Fruit fly (Drosophila melanogaster): ENCODE measurements around the gene CG33635.

The CG33635 gene

DNA sequence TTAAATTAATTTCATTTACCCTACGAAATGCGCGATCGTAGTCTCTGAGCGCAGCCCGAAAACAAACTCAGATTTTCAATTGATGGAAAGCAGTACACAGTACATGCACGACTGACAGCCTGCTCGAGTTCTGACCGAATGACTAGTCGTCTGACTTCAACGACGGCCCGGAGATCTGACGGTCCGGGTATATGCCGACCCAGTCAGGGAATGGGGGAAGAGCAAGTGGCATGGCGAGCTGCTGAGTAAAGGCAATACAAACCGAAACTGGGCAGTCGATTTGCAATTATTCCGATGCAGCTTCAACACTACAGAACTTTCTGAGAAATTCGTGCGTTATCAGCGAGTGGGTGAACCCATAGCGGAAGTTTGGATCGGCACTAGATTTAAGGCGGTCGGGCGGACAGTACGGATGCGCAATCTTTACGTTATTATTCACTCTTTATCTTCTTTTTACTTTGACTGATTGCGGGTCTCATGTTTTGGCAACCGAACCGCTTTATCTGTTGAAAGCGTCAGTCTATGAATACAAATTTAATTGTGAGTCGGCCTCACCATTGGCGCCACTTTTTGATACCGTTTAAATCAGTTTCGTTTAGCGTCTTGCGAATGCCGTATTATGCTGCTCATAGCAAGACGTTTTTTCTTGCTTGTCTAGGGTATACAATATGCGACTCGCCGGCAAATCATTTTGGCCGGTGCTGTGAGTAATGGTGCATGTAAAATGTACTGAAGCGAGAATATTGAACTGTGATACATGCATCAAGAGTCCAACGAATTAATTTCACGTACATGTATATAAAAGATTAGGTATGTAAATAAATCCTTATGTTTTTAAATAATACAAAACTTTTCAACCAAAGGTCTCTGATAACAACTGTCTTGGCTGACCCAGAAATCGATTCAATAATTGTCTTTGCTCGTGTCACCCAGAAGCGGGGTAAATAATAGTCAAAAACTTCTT lies 37.7 kb downstream of the CG33635 start:
- no peak for TF ChIP-seq EcR (GFP tag; optimal IDR thresholded peaks at IDR 0.05)
- no peak for TF ChIP-seq CG13204 (GFP tag; optimal IDR thresholded peaks at IDR 0.05)
- no peak for TF ChIP-seq CG10348 (GFP tag; IDR thresholded peaks at IDR 0.05)
- peak; percentile 56 for TF ChIP-seq Pif1A (GFP tag; optimal IDR thresholded peaks at IDR 0.05)
- peak; percentile 26 for TF ChIP-seq CG17806 (tag; optimal IDR thresholded peaks at IDR 0.05)
- peak; percentile 49 for TF ChIP-seq CG8301 (tag; optimal IDR thresholded peaks at IDR 0.05)
- no peak for TF ChIP-seq D1 (tag; optimal IDR thresholded peaks at IDR 0.05)
- peak; percentile 28 for TF ChIP-seq CG14655 (GFP tag; optimal IDR thresholded peaks at IDR 0.05)
- peak; percentile 30 for TF ChIP-seq Pif1B (GFP tag; optimal IDR thresholded peaks at IDR 0.05)
- peak; percentile 12; the same call in 1 of the 2 replicates for TF ChIP-seq CG32121 (GFP tag; IDR thresholded peaks at IDR 0.05)
- TF ChIP-seq CG15710 (tag; optimal IDR thresholded peaks at IDR 0.05) = peak; percentile 17

DNA sequence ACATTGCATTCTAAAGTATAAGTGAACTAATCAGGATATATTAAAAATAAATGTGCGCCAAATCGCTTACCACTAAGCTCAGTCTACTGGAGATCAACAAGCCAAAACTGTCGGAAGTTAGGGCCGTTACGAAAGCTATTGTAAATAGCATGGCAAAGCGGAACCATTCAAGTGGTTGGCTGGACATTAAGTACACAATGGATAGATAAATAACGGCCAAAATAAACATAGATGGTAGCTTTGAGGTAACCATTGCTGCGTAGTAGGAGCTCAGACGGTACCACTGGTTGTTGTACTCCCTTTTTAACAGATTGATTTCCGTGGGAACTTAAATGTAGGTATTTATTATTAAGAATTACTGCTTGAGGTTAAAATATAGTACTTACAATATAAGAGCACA lies 40.7 kb downstream of the CG33635 start:
- TF ChIP-seq CG8301 (tag; optimal IDR thresholded peaks at IDR 0.05) (no peak), CG34367 (tag; optimal IDR thresholded peaks at IDR 0.05) (no peak), rn (GFP tag; IDR thresholded peaks at IDR 0.05) (no peak), CG14655 (GFP tag; optimal IDR thresholded peaks at IDR 0.05) (no peak), CG8159 (tag; optimal IDR thresholded peaks at IDR 0.05) (no peak), D1 (tag; optimal IDR thresholded peaks at IDR 0.05) (no peak), Pif1B (GFP tag; optimal IDR thresholded peaks at IDR 0.05) (no peak), CG9948 (tag; optimal IDR thresholded peaks at IDR 0.05) (no peak), Ets98B (GFP tag; IDR thresholded peaks at IDR 0.05) (no peak), Snoo (tag; optimal IDR thresholded peaks at IDR 0.05) (no peak)

DNA sequence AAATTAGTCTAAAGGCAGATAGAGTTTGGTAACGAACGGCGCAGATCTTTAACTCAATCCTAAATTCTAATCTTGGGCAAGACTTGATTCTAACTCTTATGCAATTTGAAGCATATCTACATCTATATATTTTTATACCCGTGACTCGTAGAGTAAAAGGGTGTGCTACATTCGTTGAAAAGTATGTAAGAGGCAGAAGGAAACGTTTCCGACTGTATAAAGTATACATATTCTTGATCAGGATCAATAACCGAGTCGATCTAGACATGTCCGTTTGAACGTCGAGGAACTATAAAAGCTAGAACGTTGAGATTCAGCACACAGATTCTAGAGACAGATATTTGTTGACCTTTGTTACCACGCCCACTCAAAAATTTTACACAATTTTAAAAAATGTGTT lies 42.1 kb downstream of the CG33635 start, which contains the start of gene CG13694:
Gene CG13694 (minus strand): TSS at position 101 of the 400 bp plus-strand sequence.
- TF ChIP-seq gl (tag; optimal IDR thresholded peaks at IDR 0.05) = no peak
- TF ChIP-seq CG12605 (GFP tag; IDR thresholded peaks at IDR 0.05) = no peak
- TF ChIP-seq fd96Ca (GFP tag; IDR thresholded peaks at IDR 0.05) = no peak
- no peak for TF ChIP-seq CG10348 (GFP tag; IDR thresholded peaks at IDR 0.05)
- no peak for TF ChIP-seq Pif1B (GFP tag; optimal IDR thresholded peaks at IDR 0.05)
- no peak for TF ChIP-seq CG8301 (tag; optimal IDR thresholded peaks at IDR 0.05)
- no peak for TF ChIP-seq CG13204 (GFP tag; optimal IDR thresholded peaks at IDR 0.05)
- no peak for TF ChIP-seq CG9948 (tag; optimal IDR thresholded peaks at IDR 0.05)
- TF ChIP-seq CG8159 (tag; optimal IDR thresholded peaks at IDR 0.05) = no peak
- no peak for TF ChIP-seq Ets98B (GFP tag; IDR thresholded peaks at IDR 0.05)
- no peak for TF ChIP-seq CG4496 (GFP tag; IDR thresholded peaks at IDR 0.05)
- no peak for TF ChIP-seq rn (GFP tag; IDR thresholded peaks at IDR 0.05)
- TF ChIP-seq D1 (tag; optimal IDR thresholded peaks at IDR 0.05) = no peak
- TF ChIP-seq CG14655 (GFP tag; optimal IDR thresholded peaks at IDR 0.05) = no peak
- no peak for TF ChIP-seq Pif1A (GFP tag; optimal IDR thresholded peaks at IDR 0.05)
- TF ChIP-seq CG15710 (tag; optimal IDR thresholded peaks at IDR 0.05) = no peak
- no peak for TF ChIP-seq CG32121 (GFP tag; IDR thresholded peaks at IDR 0.05)
- TF ChIP-seq EcR (GFP tag; optimal IDR thresholded peaks at IDR 0.05) = no peak
- TF ChIP-seq Snoo (tag; optimal IDR thresholded peaks at IDR 0.05) = no peak

DNA sequence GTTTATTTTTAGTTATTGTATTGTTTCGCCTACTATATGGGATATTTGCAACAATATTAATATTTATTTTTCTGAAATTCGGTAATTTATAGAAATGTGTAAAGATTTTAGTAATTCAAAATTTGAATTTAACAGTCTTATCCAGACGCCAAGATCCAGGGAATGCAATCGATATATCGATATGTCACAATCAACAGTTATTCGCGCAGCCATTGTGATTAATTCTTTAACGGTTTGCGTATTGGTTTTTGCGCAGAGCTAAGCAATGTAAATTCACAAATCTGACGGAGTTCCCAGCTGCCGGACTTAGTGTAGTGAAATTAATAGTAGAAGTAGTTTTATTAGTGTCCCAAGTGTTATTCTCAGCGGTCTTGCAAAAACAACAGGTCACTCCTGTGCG lies 44.0 kb downstream of the CG33635 start, which contains the start of gene ND-15:
Gene ND-15 (plus strand): TSS at position 298 of the 400 bp plus-strand sequence.
- TF ChIP-seq CG4496 (GFP tag; IDR thresholded peaks at IDR 0.05) (no peak), D1 (tag; optimal IDR thresholded peaks at IDR 0.05) (no peak), CG15710 (tag; optimal IDR thresholded peaks at IDR 0.05) (no peak), CG8301 (tag; optimal IDR thresholded peaks at IDR 0.05) (no peak), CG17806 (tag; optimal IDR thresholded peaks at IDR 0.05) (no peak), CG8159 (tag; optimal IDR thresholded peaks at IDR 0.05) (no peak), Ets98B (GFP tag; IDR thresholded peaks at IDR 0.05) (no peak), CG13204 (GFP tag; optimal IDR thresholded peaks at IDR 0.05) (no peak), fd96Ca (GFP tag; IDR thresholded peaks at IDR 0.05) (no peak), CG14655 (GFP tag; optimal IDR thresholded peaks at IDR 0.05) (no peak), Pif1B (GFP tag; optimal IDR thresholded peaks at IDR 0.05) (no peak), EcR (GFP tag; optimal IDR thresholded peaks at IDR 0.05) (no peak), CG10348 (GFP tag; IDR thresholded peaks at IDR 0.05) (no peak), Pif1A (GFP tag; optimal IDR thresholded peaks at IDR 0.05) (no peak), CG9948 (tag; optimal IDR thresholded peaks at IDR 0.05) (no peak), CG32121 (GFP tag; IDR thresholded peaks at IDR 0.05) (no peak), rn (GFP tag; IDR thresholded peaks at IDR 0.05) (no peak)

DNA sequence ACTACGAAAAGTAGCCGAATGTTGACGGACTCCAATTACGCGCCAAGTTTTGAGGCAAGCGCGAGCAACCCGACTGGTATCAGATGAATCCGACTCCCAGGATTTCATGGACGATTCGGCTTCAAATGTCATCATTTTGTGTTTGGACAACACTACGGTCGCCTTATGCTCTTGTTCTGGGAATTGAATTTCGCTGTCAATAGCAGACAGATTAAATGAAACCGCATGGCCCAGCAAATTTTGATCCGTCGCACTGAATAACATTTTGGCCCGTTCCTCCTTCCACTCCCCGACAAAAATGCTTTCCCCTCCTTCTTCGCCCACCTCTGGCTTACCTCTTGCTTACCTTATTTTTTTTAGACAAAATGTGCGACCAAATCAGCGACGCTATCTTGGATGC lies 48.4 kb downstream of the CG33635 start:
- TF ChIP-seq CG32121 (GFP tag; IDR thresholded peaks at IDR 0.05) = no peak
- no peak for TF ChIP-seq CG15710 (tag; optimal IDR thresholded peaks at IDR 0.05)
- no peak for TF ChIP-seq CG8301 (tag; optimal IDR thresholded peaks at IDR 0.05)
- TF ChIP-seq CG9948 (tag; optimal IDR thresholded peaks at IDR 0.05) = no peak
- no peak for TF ChIP-seq gl (tag; optimal IDR thresholded peaks at IDR 0.05)
- TF ChIP-seq fd96Ca (GFP tag; IDR thresholded peaks at IDR 0.05) = no peak
- TF ChIP-seq CG10348 (GFP tag; IDR thresholded peaks at IDR 0.05) = no peak
- no peak for TF ChIP-seq CG14655 (GFP tag; optimal IDR thresholded peaks at IDR 0.05)
- no peak for TF ChIP-seq CG8159 (tag; optimal IDR thresholded peaks at IDR 0.05)
- TF ChIP-seq CG12605 (GFP tag; IDR thresholded peaks at IDR 0.05) = no peak
- no peak for TF ChIP-seq Pif1B (GFP tag; optimal IDR thresholded peaks at IDR 0.05)
- TF ChIP-seq Snoo (tag; optimal IDR thresholded peaks at IDR 0.05) = no peak
- TF ChIP-seq CG34367 (tag; optimal IDR thresholded peaks at IDR 0.05) = no peak
- TF ChIP-seq CG4496 (GFP tag; IDR thresholded peaks at IDR 0.05) = no peak
- no peak for TF ChIP-seq CG17806 (tag; optimal IDR thresholded peaks at IDR 0.05)
- TF ChIP-seq D1 (tag; optimal IDR thresholded peaks at IDR 0.05) = no peak
- TF ChIP-seq EcR (GFP tag; optimal IDR thresholded peaks at IDR 0.05) = no peak
